Worm (Caenorhabditis elegans) whole organism, L3 larva: Measurements from ENCODE around the gene ngn-1.

ENCODE experiments used
- R02D3.7 ChIP-seq: fragments of 150-350 bp; optimal IDR thresholded peaks from 2 replicates; lab custom pipeline; 2014; ENCODE audit warnings: missing biosample characterization, missing genetic modification characterization
- ZK546.5 ChIP-seq: sonication (generic microtip); optimal IDR thresholded peaks from 2 replicates; lab custom pipeline; 2017; ENCODE audit warnings: missing biosample characterization, missing genetic modification characterization
- aly-2 ChIP-seq: fragments of 150-350 bp; optimal IDR thresholded peaks from 2 replicates; lab custom pipeline; 2014; ENCODE audit warnings: missing biosample characterization, missing genetic modification characterization
- ama-1 ChIP-seq: fragments of 150-350 bp; optimal IDR thresholded peaks from 2 replicates; lab custom pipeline; 2018
- ceh-16 ChIP-seq: sonication (generic microtip); optimal IDR thresholded peaks from 2 replicates; lab custom pipeline; 2017; ENCODE audit warnings: missing biosample characterization, missing genetic modification characterization
- ceh-28 ChIP-seq: fragments of 150-350 bp; optimal IDR thresholded peaks from 2 replicates; lab custom pipeline; 2014; ENCODE audit warnings: missing biosample characterization, missing genetic modification reagents, missing genetic modification characterization
- ceh-82 ChIP-seq: fragments of 150-350 bp; optimal IDR thresholded peaks from 2 replicates; lab custom pipeline; 2014; ENCODE audit warnings: missing biosample characterization, missing genetic modification characterization
- ceh-9 ChIP-seq: sonication (generic microtip); optimal IDR thresholded peaks from 2 replicates; lab custom pipeline; 2018; ENCODE audit warnings: missing biosample characterization, missing genetic modification characterization
- daf-12 ChIP-seq: fragments of 150-350 bp; optimal IDR thresholded peaks from 2 replicates; lab custom pipeline; 2014; ENCODE audit warnings: missing biosample characterization, missing genetic modification reagents, missing genetic modification characterization
- egl-27 ChIP-seq: sonication (generic microtip); optimal IDR thresholded peaks from 4 replicates; lab custom pipeline; 2017; ENCODE audit warnings: missing biosample characterization, missing genetic modification reagents, missing genetic modification characterization
- egl-5 ChIP-seq: fragments of 150-350 bp; optimal IDR thresholded peaks from 2 replicates; lab custom pipeline; 2017; ENCODE audit warnings: missing biosample characterization, missing genetic modification reagents, missing genetic modification characterization, inconsistent platforms
- elt-1 ChIP-seq: fragments of 150-350 bp; optimal IDR thresholded peaks from 2 replicates; lab custom pipeline; 2014; ENCODE audit warnings: missing biosample characterization, missing genetic modification characterization
- elt-2 ChIP-seq: sonication (generic microtip); optimal IDR thresholded peaks from 2 replicates; lab custom pipeline; 2016; ENCODE audit warnings: missing genetic modification reagents, mild to moderate bottlenecking, missing genetic modification characterization, missing compliant biosample characterization
- elt-3 ChIP-seq, 3 experiments: fragments of 150-350 bp in 1 of 3; sonication (generic microtip) in 2 of 3; optimal IDR thresholded peaks; 2 replicates in 2 of 3; 4 replicates in 1 of 3; lab custom pipeline; 2014 to 2017; ENCODE audit warnings: missing biosample characterization in 3 of 3, missing genetic modification characterization in 3 of 3
- eor-1 ChIP-seq, 2 experiments: fragments of 150-350 bp; optimal IDR thresholded peaks; 2 replicates each; lab custom pipeline; 2014 to 2018; ENCODE audit warnings: missing biosample characterization in 2 of 2, missing genetic modification characterization in 2 of 2
- fkh-10 ChIP-seq: sonication (generic microtip); optimal IDR thresholded peaks from 2 replicates; lab custom pipeline; 2017; ENCODE audit warnings: missing biosample characterization, missing genetic modification reagents, missing genetic modification characterization
- fkh-2 ChIP-seq: fragments of 150-350 bp; optimal IDR thresholded peaks from 2 replicates; lab custom pipeline; 2014; ENCODE audit warnings: missing biosample characterization, missing genetic modification reagents, missing genetic modification characterization
- fos-1 ChIP-seq: fragments of 150-350 bp; optimal IDR thresholded peaks from 2 replicates; lab custom pipeline; 2014; ENCODE audit warnings: missing biosample characterization, missing genetic modification characterization
- hmg-11 ChIP-seq: sonication (generic microtip); optimal IDR thresholded peaks from 2 replicates; lab custom pipeline; 2016; ENCODE audit warnings: missing genetic modification characterization, missing compliant biosample characterization
- jun-1 ChIP-seq: fragments of 150-350 bp; optimal IDR thresholded peaks from 2 replicates; lab custom pipeline; 2014; ENCODE audit warnings: missing biosample characterization, missing genetic modification reagents, missing genetic modification characterization
- lin-15B ChIP-seq: fragments of 150-350 bp; optimal IDR thresholded peaks from 2 replicates; lab custom pipeline; 2014; ENCODE audit warnings: missing biosample characterization, missing genetic modification characterization
- lin-39 ChIP-seq: fragments of 150-350 bp; optimal IDR thresholded peaks from 2 replicates; lab custom pipeline; 2018; ENCODE audit warnings: missing biosample characterization, missing genetic modification reagents, missing genetic modification characterization
- lsy-12 ChIP-seq: sonication (generic microtip); optimal IDR thresholded peaks from 2 replicates; lab custom pipeline; 2016; ENCODE audit warnings: mild to moderate bottlenecking, missing genetic modification characterization, missing compliant biosample characterization
- mdl-1 ChIP-seq: fragments of 150-350 bp; optimal IDR thresholded peaks from 2 replicates; lab custom pipeline; 2014; ENCODE audit warnings: missing biosample characterization, missing genetic modification characterization
- mml-1 ChIP-seq: fragments of 150-350 bp; sonication (generic microtip); optimal IDR thresholded peaks from 3 replicates; lab custom pipeline; 2014; ENCODE audit warnings: missing biosample characterization, missing genetic modification characterization
- nfya-1 ChIP-seq: sonication (generic microtip); optimal IDR thresholded peaks from 2 replicates; lab custom pipeline; 2017; ENCODE audit warnings: missing genetic modification characterization, mild to moderate bottlenecking, missing compliant biosample characterization, antibody characterized with exemption, moderate library complexity; ENCODE audit not compliant: insufficient read depth
- nhr-11 ChIP-seq: fragments of 150-350 bp; optimal IDR thresholded peaks from 2 replicates; lab custom pipeline; 2014; ENCODE audit warnings: missing biosample characterization, missing genetic modification characterization
- nhr-12 ChIP-seq: fragments of 150-350 bp; optimal IDR thresholded peaks from 2 replicates; lab custom pipeline; 2014; ENCODE audit warnings: missing biosample characterization, missing genetic modification characterization
- nhr-23 ChIP-seq: fragments of 150-350 bp; optimal IDR thresholded peaks from 2 replicates; lab custom pipeline; 2014; ENCODE audit warnings: missing biosample characterization, missing genetic modification reagents, missing genetic modification characterization
- nhr-237 ChIP-seq: fragments of 150-350 bp; optimal IDR thresholded peaks from 2 replicates; lab custom pipeline; 2014; ENCODE audit warnings: missing biosample characterization, missing genetic modification characterization
- nhr-25 ChIP-seq: sonication (generic microtip); optimal IDR thresholded peaks from 2 replicates; lab custom pipeline; 2017; ENCODE audit warnings: missing biosample characterization, missing genetic modification characterization
- nhr-28 ChIP-seq: fragments of 150-350 bp; optimal IDR thresholded peaks from 2 replicates; lab custom pipeline; 2014; ENCODE audit warnings: missing biosample characterization, missing genetic modification characterization
- nhr-43 ChIP-seq: sonication (generic microtip); optimal IDR thresholded peaks from 2 replicates; lab custom pipeline; 2016; ENCODE audit warnings: mild to moderate bottlenecking, missing genetic modification characterization, missing compliant biosample characterization; ENCODE audit not compliant: poor library complexity, severe bottlenecking
- nhr-67 ChIP-seq: fragments of 150-350 bp; optimal IDR thresholded peaks from 2 replicates; lab custom pipeline; 2014; ENCODE audit warnings: missing biosample characterization, missing genetic modification characterization
- nhr-76 ChIP-seq: fragments of 150-350 bp; sonication (generic microtip); optimal IDR thresholded peaks from 5 replicates; lab custom pipeline; 2014; ENCODE audit warnings: missing biosample characterization, missing genetic modification characterization
- nhr-77 ChIP-seq: fragments of 150-350 bp; optimal IDR thresholded peaks from 2 replicates; lab custom pipeline; 2014; ENCODE audit warnings: missing biosample characterization, missing genetic modification characterization
- pha-4 ChIP-seq: fragments of 150-350 bp; optimal IDR thresholded peaks from 2 replicates; lab custom pipeline; 2014; ENCODE audit warnings: missing biosample characterization, missing genetic modification reagents, missing genetic modification characterization
- pqm-1 ChIP-seq: fragments of 150-350 bp; optimal IDR thresholded peaks from 2 replicates; lab custom pipeline; 2017; ENCODE audit warnings: missing biosample characterization, missing genetic modification characterization, inconsistent platforms
- sea-2 ChIP-seq: fragments of 150-350 bp; sonication (generic microtip); optimal IDR thresholded peaks from 4 replicates; lab custom pipeline; 2014; ENCODE audit warnings: missing biosample characterization, missing genetic modification reagents, missing genetic modification characterization
- skn-1 ChIP-seq: fragments of 150-350 bp; optimal IDR thresholded peaks from 2 replicates; lab custom pipeline; 2014; ENCODE audit warnings: missing biosample characterization, missing genetic modification characterization
- snpc-4 ChIP-seq: fragments of 150-350 bp; optimal IDR thresholded peaks from 2 replicates; lab custom pipeline; 2014; ENCODE audit warnings: missing biosample characterization, missing genetic modification characterization
- tbx-2 ChIP-seq: sonication (generic microtip); optimal IDR thresholded peaks from 2 replicates; lab custom pipeline; 2016; ENCODE audit warnings: mild to moderate bottlenecking, missing genetic modification characterization, missing compliant biosample characterization
- unc-39 ChIP-seq: sonication (generic microtip); optimal IDR thresholded peaks from 4 replicates; lab custom pipeline; 2017; ENCODE audit warnings: missing biosample characterization, missing genetic modification characterization
- unc-62 ChIP-seq: fragments of 150-350 bp; sonication (generic microtip); optimal IDR thresholded peaks from 4 replicates; lab custom pipeline; 2014; ENCODE audit warnings: missing biosample characterization, missing genetic modification reagents, missing genetic modification characterization
- zag-1 ChIP-seq: fragments of 150-350 bp; optimal IDR thresholded peaks from 2 replicates; lab custom pipeline; 2014; ENCODE audit warnings: missing biosample characterization, missing genetic modification characterization
- ztf-11 ChIP-seq: fragments of 150-350 bp; optimal IDR thresholded peaks from 2 replicates; lab custom pipeline; 2014; ENCODE audit warnings: missing biosample characterization, missing genetic modification characterization
- ztf-4 ChIP-seq: fragments of 150-350 bp; optimal IDR thresholded peaks from 2 replicates; lab custom pipeline; 2014; ENCODE audit warnings: missing biosample characterization, missing genetic modification characterization

Gene ngn-1

ce11 chrIV:2600841-2601240, 27.2 kb downstream of the ngn-1 start, which contains the start of gene epg-9:
Gene epg-9, plus strand, starts transcription at chrIV:2601141.
- peak; percentile 16 for TF ChIP-seq hmg-11 (tag; lab: Kevin White, UChicago)
- no peak for TF ChIP-seq nhr-11 (tag; lab: Kevin White, UChicago)
- TF ChIP-seq tbx-2 (tag; lab: Kevin White, UChicago): no peak
- no peak for TF ChIP-seq snpc-4 (tag; lab: Kevin White, UChicago)

DNA sequence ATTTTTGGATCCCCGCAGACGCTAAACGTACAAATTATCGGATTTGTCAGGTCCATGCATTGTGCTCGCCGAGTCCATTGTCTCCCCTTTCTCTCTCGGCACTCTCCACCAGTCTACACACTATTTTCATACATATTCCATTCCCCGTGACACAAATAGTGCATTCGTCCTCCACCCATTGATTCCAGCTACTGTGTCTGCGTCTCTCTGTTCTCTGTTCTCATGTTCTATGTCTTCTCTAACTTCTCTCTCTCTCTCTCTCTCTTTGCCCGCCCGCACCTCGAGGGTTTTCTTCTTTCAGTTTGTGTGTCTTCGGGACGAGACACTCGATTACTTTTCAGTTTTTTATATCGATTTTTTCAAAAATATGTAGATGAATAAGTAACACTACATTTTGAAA, 28.4 kb downstream of the ngn-1 start:
- TF ChIP-seq nhr-76 (tag; lab: Kevin White, UChicago): no peak
- peak; percentile 95 for TF ChIP-seq pha-4
- peak; percentile 36 for TF ChIP-seq ztf-4
- TF ChIP-seq unc-62 (GFP tag; lab: Kevin White, UChicago): peak; percentile 40
- TF ChIP-seq nhr-28: no peak
- TF ChIP-seq nhr-23 (tag; lab: Kevin White, UChicago): peak; percentile 76
- peak; percentile 42 for TF ChIP-seq mdl-1
- TF ChIP-seq jun-1 (tag; lab: Kevin White, UChicago): peak; percentile 87
- peak; percentile 8 for TF ChIP-seq elt-1 (tag; lab: Kevin White, UChicago)
- TF ChIP-seq fos-1 (tag; lab: Kevin White, UChicago): peak; percentile 45
- TF ChIP-seq lsy-12 (tag; lab: Kevin White, UChicago): no peak
- TF ChIP-seq nfya-1 (tag; lab: Kevin White, UChicago): peak; percentile 94
- TF ChIP-seq fkh-2 (tag; lab: Kevin White, UChicago): no peak
- peak; percentile 18 for TF ChIP-seq sea-2 (GFP tag; lab: Kevin White, UChicago)
- peak; percentile 21 for TF ChIP-seq snpc-4 (tag; lab: Kevin White, UChicago)
- no peak for TF ChIP-seq nhr-12 (tag; lab: Kevin White, UChicago)
- no peak for TF ChIP-seq nhr-237 (tag; lab: Kevin White, UChicago)
- no peak for TF ChIP-seq zag-1 (tag; lab: Kevin White, UChicago)
- TF ChIP-seq nhr-67 (tag; lab: Kevin White, UChicago): no peak
- TF ChIP-seq tbx-2 (tag; lab: Kevin White, UChicago): peak; percentile 44
- peak; percentile 23 for TF ChIP-seq ceh-82 (tag; lab: Kevin White, UChicago)
- TF ChIP-seq ama-1 (lab: Kevin White, UChicago): peak; percentile 88
- TF ChIP-seq nhr-25: peak; percentile 86
- peak; percentile 87 for TF ChIP-seq ceh-28
- peak; percentile 76 for TF ChIP-seq pqm-1 (tag; lab: Kevin White, UChicago)
- peak; percentile 51 for TF ChIP-seq R02D3.7
- TF ChIP-seq aly-2 (tag; lab: Kevin White, UChicago): no peak
- TF ChIP-seq lin-15B (tag; lab: Kevin White, UChicago): peak; percentile 79
- no peak for TF ChIP-seq egl-27 (tag; lab: Kevin White, UChicago)
- peak; percentile 68 for TF ChIP-seq fkh-10
- TF ChIP-seq lin-39 (tag; lab: Kevin White, UChicago): peak; percentile 64
- TF ChIP-seq elt-3 (tag; optimal IDR thresholded peaks at IDR 0.05; lab: Kevin White, UChicago): no peak
- no peak for TF ChIP-seq daf-12 (tag; lab: Kevin White, UChicago)
- TF ChIP-seq skn-1 (tag; lab: Kevin White, UChicago): peak; percentile 27
- no peak for TF ChIP-seq mml-1
- TF ChIP-seq hmg-11 (tag; lab: Kevin White, UChicago): peak; percentile 92
- no peak for TF ChIP-seq nhr-77
- no peak for TF ChIP-seq ceh-9 (tag; lab: Kevin White, UChicago)
- TF ChIP-seq eor-1 (tag; optimal IDR thresholded peaks at IDR 0.05; lab: Kevin White, UChicago): no peak
- TF ChIP-seq nhr-43: peak; percentile 49
- TF ChIP-seq nhr-11 (tag; lab: Kevin White, UChicago): peak; percentile 1
- no peak for TF ChIP-seq ztf-11 (tag; lab: Kevin White, UChicago)
- TF ChIP-seq ceh-16 (tag; lab: Kevin White, UChicago): no peak
- no peak for TF ChIP-seq unc-39 (tag; lab: Kevin White, UChicago)
- TF ChIP-seq egl-5 (tag; lab: Kevin White, UChicago): peak; percentile 67
- peak; percentile 64 for TF ChIP-seq elt-2
- no peak for TF ChIP-seq ZK546.5 (tag; lab: Kevin White, UChicago)
